Worm (Caenorhabditis elegans) whole organism, L1 larva: ENCODE data around the gene col-38.

Source experiments
- C16A3.4 ChIP-seq: fragments of 150-350 bp; optimal IDR thresholded peaks from 2 replicates; lab custom pipeline; 2014; ENCODE audit warnings: missing biosample characterization, missing genetic modification characterization
- C34B4.2 ChIP-seq: sonication (generic microtip); optimal IDR thresholded peaks from 2 replicates; lab custom pipeline; 2017; ENCODE audit warnings: mild to moderate bottlenecking, missing genetic modification characterization, missing compliant biosample characterization
- F16B12.6 ChIP-seq: fragments of 150-350 bp; optimal IDR thresholded peaks from 2 replicates; lab custom pipeline; 2014; ENCODE audit warnings: missing biosample characterization, missing genetic modification characterization
- aly-2 ChIP-seq: fragments of 150-350 bp; optimal IDR thresholded peaks from 2 replicates; lab custom pipeline; 2014; ENCODE audit warnings: missing biosample characterization, missing genetic modification characterization
- ama-1 ChIP-seq: fragments of 150-350 bp; optimal IDR thresholded peaks from 2 replicates; lab custom pipeline; 2014
- blmp-1 ChIP-seq: fragments of 150-350 bp; optimal IDR thresholded peaks from 2 replicates; lab custom pipeline; 2014; ENCODE audit warnings: missing biosample characterization, missing genetic modification characterization
- ceh-63 ChIP-seq: fragments of 200-800 bp; sonication (Bioruptor generic); optimal IDR thresholded peaks from 2 replicates; lab custom pipeline; 2018; ENCODE audit warnings: mild to moderate bottlenecking, missing genetic modification characterization, missing compliant biosample characterization
- ceh-88 ChIP-seq: fragments of 200-800 bp; sonication (Bioruptor generic); IDR thresholded peaks from 2 replicates; pipeline ENCODE4 v1.3.6; 2022; ENCODE audit warnings: missing genetic modification characterization, missing compliant biosample characterization
- ceh-90 ChIP-seq: sonication (generic microtip); optimal IDR thresholded peaks from 2 replicates; lab custom pipeline; 2016; ENCODE audit warnings: missing genetic modification characterization, missing compliant biosample characterization
- ces-1 ChIP-seq: fragments of 150-350 bp; optimal IDR thresholded peaks from 2 replicates; lab custom pipeline; 2014; ENCODE audit warnings: missing biosample characterization, missing genetic modification reagents, missing genetic modification characterization
- dpl-1 ChIP-seq, 3 experiments: fragments of 150-350 bp in 2 of 3; sonication (generic microtip) in 1 of 3; optimal IDR thresholded peaks; 2 replicates each; lab custom pipeline; 2014 to 2017; ENCODE audit warnings: missing biosample characterization in 3 of 3, missing genetic modification characterization in 3 of 3, missing genetic modification reagents in 3 of 3
- efl-1 ChIP-seq, 4 experiments: fragments of 150-350 bp; optimal IDR thresholded peaks in 3 of 4; peaks in 1 of 4; 1 replicate in 1 of 4; 2 replicates in 3 of 4; lab custom pipeline; 2014; ENCODE audit warnings: missing biosample characterization in 2 of 4, missing genetic modification characterization in 2 of 4, missing genetic modification reagents in 2 of 4
- egl-13 ChIP-seq: sonication (generic microtip); optimal IDR thresholded peaks from 2 replicates; lab custom pipeline; 2016; ENCODE audit warnings: missing genotype, missing genetic modification reagents, missing genetic modification characterization, missing compliant biosample characterization
- egl-27 ChIP-seq, 2 experiments: fragments of 150-350 bp in 1 of 2; sonication (generic microtip); optimal IDR thresholded peaks; 3 replicates each; lab custom pipeline; 2017 to 2018; ENCODE audit warnings: missing biosample characterization in 2 of 2, missing genetic modification characterization in 2 of 2, missing genetic modification reagents in 2 of 2
- elt-2 ChIP-seq: sonication (generic microtip); optimal IDR thresholded peaks from 2 replicates; lab custom pipeline; 2016; ENCODE audit warnings: missing genetic modification characterization, mild to moderate bottlenecking, inconsistent platforms, missing compliant biosample characterization, missing genetic modification reagents
- ets-5 ChIP-seq: fragments of 200-800 bp; sonication (Bioruptor generic); IDR thresholded peaks from 2 replicates; pipeline ENCODE4 v1.3.6; 2022; ENCODE audit warnings: missing genetic modification characterization, missing compliant biosample characterization
- fkh-4 ChIP-seq: sonication (generic microtip); optimal IDR thresholded peaks from 2 replicates; lab custom pipeline; 2016; ENCODE audit warnings: missing compliant biosample characterization, missing genetic modification characterization, borderline replicate concordance
- fkh-8 ChIP-seq: sonication (generic microtip); optimal IDR thresholded peaks from 2 replicates; lab custom pipeline; 2016; ENCODE audit warnings: mild to moderate bottlenecking, missing genetic modification characterization, missing compliant biosample characterization
- fos-1 ChIP-seq: fragments of 150-350 bp; optimal IDR thresholded peaks from 2 replicates; lab custom pipeline; 2014; ENCODE audit warnings: missing biosample characterization, missing genetic modification characterization
- grh-1 ChIP-seq: fragments of 200-800 bp; sonication (Bioruptor generic); IDR thresholded peaks from 2 replicates; pipeline ENCODE4 v1.3.6; 2022; ENCODE audit warnings: missing genetic modification reagents, missing genetic modification characterization, missing compliant biosample characterization
- hlh-17 ChIP-seq: fragments of 200-800 bp; sonication (Bioruptor generic); optimal IDR thresholded peaks from 2 replicates; lab custom pipeline; 2018; ENCODE audit warnings: missing genetic modification characterization, mild to moderate bottlenecking, missing compliant biosample characterization, moderate library complexity, borderline replicate concordance
- irx-1 ChIP-seq: sonication (generic microtip); optimal IDR thresholded peaks from 2 replicates; lab custom pipeline; 2016; ENCODE audit warnings: missing genetic modification characterization, missing compliant biosample characterization
- jun-1 ChIP-seq: fragments of 150-350 bp; optimal IDR thresholded peaks from 2 replicates; lab custom pipeline; 2014; ENCODE audit warnings: missing biosample characterization, missing genetic modification reagents, missing genetic modification characterization
- lin-13 ChIP-seq: fragments of 150-350 bp; optimal IDR thresholded peaks from 2 replicates; lab custom pipeline; 2014; ENCODE audit warnings: missing biosample characterization, missing genetic modification reagents, missing genetic modification characterization
- lin-14 ChIP-seq: fragments of 200-800 bp; sonication (Bioruptor generic); optimal IDR thresholded peaks from 2 replicates; lab custom pipeline; 2018; ENCODE audit warnings: mild to moderate bottlenecking, missing genetic modification characterization, moderate library complexity, missing compliant biosample characterization
- lin-15B ChIP-seq: fragments of 150-350 bp; sonication (generic microtip); optimal IDR thresholded peaks from 3 replicates; lab custom pipeline; 2014; ENCODE audit warnings: missing biosample characterization, missing genetic modification characterization
- lin-35 ChIP-seq, 2 experiments: fragments of 150-350 bp; optimal IDR thresholded peaks; 2 replicates each; lab custom pipeline; 2014; ENCODE audit warnings: missing biosample characterization in 2 of 2, missing genetic modification characterization in 2 of 2, missing genetic modification reagents in 2 of 2
- lin-39 ChIP-seq: fragments of 150-350 bp; optimal IDR thresholded peaks from 2 replicates; lab custom pipeline; 2014; ENCODE audit warnings: missing biosample characterization, missing genetic modification reagents, missing genetic modification characterization
- mab-9 ChIP-seq: fragments of 200-800 bp; sonication (Bioruptor generic); IDR thresholded peaks from 2 replicates; pipeline ENCODE4 v1.3.6; 2022; ENCODE audit warnings: missing genetic modification reagents, missing genetic modification characterization, missing compliant biosample characterization
- mef-2 ChIP-seq: fragments of 150-350 bp; optimal IDR thresholded peaks from 2 replicates; lab custom pipeline; 2014; ENCODE audit warnings: missing biosample characterization, missing genetic modification characterization
- nhr-11 ChIP-seq: fragments of 150-350 bp; optimal IDR thresholded peaks from 2 replicates; lab custom pipeline; 2014; ENCODE audit warnings: missing biosample characterization, missing genetic modification characterization
- nhr-20 ChIP-seq: sonication (generic microtip); optimal IDR thresholded peaks from 2 replicates; lab custom pipeline; 2016; ENCODE audit warnings: mild to moderate bottlenecking, missing genetic modification characterization, missing compliant biosample characterization
- nhr-47 ChIP-seq: sonication (generic microtip); optimal IDR thresholded peaks from 2 replicates; lab custom pipeline; 2016; ENCODE audit warnings: mild to moderate bottlenecking, missing genetic modification characterization, moderate library complexity, missing compliant biosample characterization
- nhr-71 ChIP-seq: sonication (generic microtip); optimal IDR thresholded peaks from 2 replicates; lab custom pipeline; 2016; ENCODE audit warnings: mild to moderate bottlenecking, missing genetic modification characterization, moderate library complexity, missing compliant biosample characterization
- nhr-76 ChIP-seq: sonication (generic microtip); optimal IDR thresholded peaks from 2 replicates; lab custom pipeline; 2017; ENCODE audit warnings: missing biosample characterization, missing genetic modification characterization
- nhr-84 ChIP-seq: sonication (generic microtip); optimal IDR thresholded peaks from 2 replicates; lab custom pipeline; 2017; ENCODE audit warnings: missing biosample characterization, missing genetic modification characterization
- nhr-85 ChIP-seq: sonication (generic microtip); peaks from one replicate; lab custom pipeline; 2016; ENCODE audit warnings: missing genetic modification characterization, inconsistent platforms, missing compliant biosample characterization
- nhr-90 ChIP-seq: sonication (generic microtip); optimal IDR thresholded peaks from 2 replicates; lab custom pipeline; 2016; ENCODE audit warnings: mild to moderate bottlenecking, missing genetic modification characterization, missing compliant biosample characterization; ENCODE audit not compliant: poor library complexity
- pax-3 ChIP-seq: fragments of 200-800 bp; sonication (Bioruptor generic); optimal IDR thresholded peaks from 2 replicates; lab custom pipeline; 2018; ENCODE audit warnings: mild to moderate bottlenecking, missing genetic modification characterization, moderate library complexity, missing compliant biosample characterization
- rnt-1 ChIP-seq: sonication (generic microtip); optimal IDR thresholded peaks from 2 replicates; lab custom pipeline; 2016; ENCODE audit warnings: mild to moderate bottlenecking, missing genetic modification characterization, moderate library complexity, missing compliant biosample characterization
- snu-23 ChIP-seq: sonication (generic microtip); optimal IDR thresholded peaks from 2 replicates; lab custom pipeline; 2016; ENCODE audit warnings: missing genetic modification characterization, missing compliant biosample characterization
- sox-4 ChIP-seq: sonication (generic microtip); optimal IDR thresholded peaks from 2 replicates; lab custom pipeline; 2016; ENCODE audit warnings: missing genetic modification characterization, missing compliant biosample characterization
- sup-37 ChIP-seq: fragments of 200-800 bp; sonication (Bioruptor generic); optimal IDR thresholded peaks from 2 replicates; lab custom pipeline; 2018; ENCODE audit warnings: mild to moderate bottlenecking, missing genetic modification characterization, missing compliant biosample characterization
- unc-130 ChIP-seq: fragments of 150-350 bp; optimal IDR thresholded peaks from 2 replicates; lab custom pipeline; 2017; ENCODE audit warnings: missing biosample characterization, missing genetic modification characterization, inconsistent platforms
- unc-30 ChIP-seq: sonication (generic microtip); optimal IDR thresholded peaks from 2 replicates; lab custom pipeline; 2017; ENCODE audit warnings: missing biosample characterization, missing genetic modification characterization
- unc-62 ChIP-seq: fragments of 150-350 bp; optimal IDR thresholded peaks from 2 replicates; lab custom pipeline; 2014; ENCODE audit warnings: missing biosample characterization, missing genetic modification reagents, missing genetic modification characterization
- unc-98 ChIP-seq: fragments of 200-800 bp; sonication (Bioruptor generic); IDR thresholded peaks from 2 replicates; pipeline ENCODE4 v1.3.6; 2022; ENCODE audit warnings: missing genetic modification characterization, missing compliant biosample characterization
- vab-15 ChIP-seq: sonication (generic microtip); optimal IDR thresholded peaks from 2 replicates; lab custom pipeline; 2017; ENCODE audit warnings: missing genotype, mild to moderate bottlenecking, missing genetic modification characterization, missing compliant biosample characterization
- zag-1 ChIP-seq: fragments of 150-350 bp; optimal IDR thresholded peaks from 2 replicates; lab custom pipeline; 2014; ENCODE audit warnings: missing biosample characterization, missing genetic modification characterization
- zip-4 ChIP-seq: fragments of 200-800 bp; sonication (Bioruptor generic); optimal IDR thresholded peaks from 2 replicates; lab custom pipeline; 2018; ENCODE audit warnings: mild to moderate bottlenecking, missing genetic modification characterization, moderate library complexity, missing compliant biosample characterization
- ztf-11 ChIP-seq, 2 experiments: sonication (generic microtip); optimal IDR thresholded peaks; 2 replicates each; lab custom pipeline; 2016 to 2017; ENCODE audit warnings: missing genetic modification characterization in 2 of 2, missing biosample characterization in 1 of 2, missing compliant biosample characterization in 1 of 2
- ztf-4 ChIP-seq: fragments of 150-350 bp; optimal IDR thresholded peaks from 2 replicates; lab custom pipeline; 2014; ENCODE audit warnings: missing biosample characterization, missing genetic modification characterization

The col-38 gene

ce11 chrII:8561227-8561626 is 7.7 kb downstream of the col-38 start, which contains the start of gene iff-2 (continued):
- TF ChIP-seq mef-2 (tag; lab: Kevin White, UChicago) (peak; percentile 97), C16A3.4 (tag; lab: Kevin White, UChicago) (peak; percentile 100), nhr-84 (tag; lab: Kevin White, UChicago) (no peak), jun-1 (tag; lab: Kevin White, UChicago) (peak; percentile 99), grh-1 (peak; percentile 97), ceh-63 (no peak), fkh-4 (tag; lab: Kevin White, UChicago) (peak; percentile 71), C34B4.2 (tag; lab: Kevin White, UChicago) (peak; percentile 65), dpl-1 (GFP tag; optimal IDR thresholded peaks at IDR 0.05; lab: Kevin White, UChicago) (peak; percentile 94 to 97 (median 95)), pax-3 (tag; lab: Kevin White, UChicago) (peak; percentile 98), sup-37 (GFP tag; lab: Kevin White, UChicago) (peak; percentile 94), nhr-20 (tag; lab: Kevin White, UChicago) (peak; percentile 100), nhr-11 (peak; percentile 93), ama-1 (lab: Kevin White, UChicago) (peak; percentile 91), nhr-76 (peak; percentile 86), nhr-85 (tag; lab: Kevin White, UChicago) (peak; percentile 100), unc-30 (tag; lab: Kevin White, UChicago) (no peak), ztf-11 (tag; optimal IDR thresholded peaks at IDR 0.05; lab: Kevin White, UChicago) (peak in 1 of 2 experiments; percentile 96), zag-1 (tag; lab: Kevin White, UChicago) (peak; percentile 69), blmp-1 (tag; lab: Kevin White, UChicago) (peak; percentile 97), hlh-17 (no peak), snu-23 (peak; percentile 100), rnt-1 (peak; percentile 98), aly-2 (tag; lab: Kevin White, UChicago) (peak; percentile 93), lin-14 (GFP tag; lab: Kevin White, UChicago) (peak; percentile 100), lin-13 (GFP tag; lab: Kevin White, UChicago) (peak; percentile 100), vab-15 (tag; lab: Kevin White, UChicago) (peak; percentile 99), sox-4 (tag; lab: Kevin White, UChicago) (peak; percentile 95), ets-5 (GFP tag; lab: Robert Waterston, UW) (0 out of 2 replicates have a peak, but pooled peaks have one; percentile 14), nhr-47 (peak; percentile 99), mab-9 (peak; percentile 92), ces-1 (no peak), fos-1 (tag; lab: Kevin White, UChicago) (peak; percentile 97), ceh-88 (GFP tag; lab: Robert Waterston, UW) (peak; percentile 97), unc-130 (tag; lab: Kevin White, UChicago) (peak; percentile 99), F16B12.6 (peak; percentile 85), ceh-90 (peak; percentile 9), lin-39 (tag; lab: Kevin White, UChicago) (peak; percentile 93), zip-4 (GFP tag; lab: Kevin White, UChicago) (peak; percentile 91), irx-1 (tag; lab: Kevin White, UChicago) (peak; percentile 96), egl-27 (tag; optimal IDR thresholded peaks at IDR 0.05; lab: Kevin White, UChicago) (peak; percentile 90 to 96), elt-2 (tag; lab: Kevin White, UChicago) (peak; percentile 94), nhr-71 (tag; lab: Kevin White, UChicago) (peak; percentile 100), unc-98 (peak; percentile 83; the same call in 1 of the 2 replicates), nhr-90 (tag; lab: Kevin White, UChicago) (peak; percentile 99), egl-13 (tag; lab: Kevin White, UChicago) (peak; percentile 98), lin-15B (tag; lab: Kevin White, UChicago) (peak; percentile 100), fkh-8 (tag; lab: Kevin White, UChicago) (peak; percentile 100), ztf-4 (tag; lab: Kevin White, UChicago) (peak; percentile 99), unc-62 (GFP tag; lab: Kevin White, UChicago) (peak; percentile 86), lin-35 (GFP tag; optimal IDR thresholded peaks at IDR 0.05; lab: Kevin White, UChicago) (peak; percentile 97 to 99), efl-1 (optimal IDR thresholded peaks at IDR 0.05; lab: Kevin White, UChicago) (peak; percentile 98), efl-1 (GFP tag; optimal IDR thresholded peaks at IDR 0.05 in 1 of 2; lab: Kevin White, UChicago) (peak; percentile 91 to 100)
